Worm (Caenorhabditis elegans) whole organism, young adult: ENCODE data around the gene ZK686.2.
A peak's percentile ranks its signal among the peaks of the same experiment; 100 is the strongest.

ENCODE experiments used
- B0336.3 ChIP-seq: fragments of 200-800 bp; sonication (Bioruptor generic); IDR thresholded peaks from 2 replicates; pipeline ENCODE4 v1.3.6; 2022; ENCODE audit warnings: missing genetic modification characterization, missing compliant biosample characterization
- D2030.7 ChIP-seq: fragments of 200-800 bp; sonication (Bioruptor generic); IDR thresholded peaks from 2 replicates; pipeline ENCODE4 v1.3.6; 2022; ENCODE audit warnings: missing genetic modification reagents, missing genetic modification characterization, missing compliant biosample characterization
- F22D6.2 ChIP-seq: sonication (generic microtip); optimal IDR thresholded peaks from 2 replicates; lab custom pipeline; 2016; ENCODE audit warnings: mild to moderate bottlenecking, missing genetic modification characterization, missing compliant biosample characterization
- F23B12.7 ChIP-seq: sonication (generic microtip); optimal IDR thresholded peaks from 2 replicates; lab custom pipeline; 2017; ENCODE audit warnings: missing genetic modification characterization, mild to moderate bottlenecking, missing compliant biosample characterization, antibody characterized with exemption, moderate library complexity; ENCODE audit not compliant: insufficient read depth
- F37B4.10 ChIP-seq: fragments of 200-800 bp; sonication (Bioruptor generic); IDR thresholded peaks from 2 replicates; pipeline ENCODE4 v1.3.6; 2022; ENCODE audit warnings: missing genetic modification characterization, missing compliant biosample characterization
- F39B2.1 ChIP-seq: fragments of 200-800 bp; sonication (Bioruptor generic); IDR thresholded peaks from 2 replicates; pipeline ENCODE4 v1.3.6; 2022; ENCODE audit warnings: missing genetic modification reagents, missing genetic modification characterization, missing compliant biosample characterization
- F49E8.2 ChIP-seq: sonication (generic microtip); optimal IDR thresholded peaks from 3 replicates; lab custom pipeline; 2017; ENCODE audit warnings: missing genetic modification characterization, mild to moderate bottlenecking, missing compliant biosample characterization, antibody characterized with exemption, moderate library complexity; ENCODE audit not compliant: insufficient read depth
- F52B5.7 ChIP-seq: sonication (generic microtip); optimal IDR thresholded peaks from 2 replicates; lab custom pipeline; 2016; ENCODE audit warnings: mild to moderate bottlenecking, missing genetic modification characterization, missing compliant biosample characterization
- F55B11.4 ChIP-seq: sonication (generic microtip); optimal IDR thresholded peaks from 2 replicates; lab custom pipeline; 2016; ENCODE audit warnings: missing compliant biosample characterization, missing genetic modification characterization, borderline replicate concordance; ENCODE audit not compliant: insufficient read depth
- K11D2.4 ChIP-seq: fragments of 200-800 bp; sonication (Bioruptor generic); IDR thresholded peaks from 2 replicates; pipeline ENCODE4 v1.3.6; 2022; ENCODE audit warnings: missing genetic modification reagents, missing genetic modification characterization, missing compliant biosample characterization
- T07F8.4 ChIP-seq: sonication (generic microtip); optimal IDR thresholded peaks from 2 replicates; lab custom pipeline; 2016; ENCODE audit warnings: mild to moderate bottlenecking, missing genetic modification characterization, moderate library complexity, missing compliant biosample characterization
- Y53F4B.3 ChIP-seq: fragments of 200-800 bp; sonication (Bioruptor generic); IDR thresholded peaks from 2 replicates; pipeline ENCODE4 v1.3.6; 2022; ENCODE audit warnings: missing genetic modification reagents, missing genetic modification characterization, missing compliant biosample characterization
- Y67H2A.10 ChIP-seq: fragments of 200-800 bp; sonication (Bioruptor generic); conservative IDR thresholded peaks from 2 replicates; pipeline ENCODE4 v1.3.6; 2022; ENCODE audit warnings: missing genetic modification reagents, missing genetic modification characterization, missing compliant biosample characterization
- aptf-2 ChIP-seq: fragments of 200-800 bp; sonication (Bioruptor generic); conservative IDR thresholded peaks from 2 replicates; pipeline ENCODE4 v1.3.6; 2022; ENCODE audit warnings: missing genetic modification reagents, missing genetic modification characterization, missing compliant biosample characterization
- atf-7 ChIP-seq: sonication (generic microtip); optimal IDR thresholded peaks from 2 replicates; lab custom pipeline; 2017; ENCODE audit warnings: mild to moderate bottlenecking, missing genetic modification characterization, missing compliant biosample characterization
- attf-3 ChIP-seq: fragments of 200-800 bp; sonication (Bioruptor generic); conservative IDR thresholded peaks from 2 replicates; pipeline ENCODE4 v1.3.6; 2022; ENCODE audit warnings: missing genetic modification reagents, missing genetic modification characterization, missing compliant biosample characterization
- attf-6 ChIP-seq: fragments of 200-800 bp; sonication (Bioruptor generic); IDR thresholded peaks from 2 replicates; pipeline ENCODE4 v1.3.6; 2022; ENCODE audit warnings: missing genetic modification reagents, missing genetic modification characterization, missing compliant biosample characterization
- bed-2 ChIP-seq: fragments of 200-800 bp; sonication (Bioruptor generic); IDR thresholded peaks from 2 replicates; pipeline ENCODE4 v1.3.6; 2022; ENCODE audit warnings: missing genetic modification reagents, missing genetic modification characterization, missing compliant biosample characterization
- ceh-100 ChIP-seq: fragments of 200-800 bp; sonication (Bioruptor generic); IDR thresholded peaks from 2 replicates; pipeline ENCODE4 v1.3.6; 2022; ENCODE audit warnings: missing genetic modification reagents, missing genetic modification characterization, missing compliant biosample characterization
- ceh-40 ChIP-seq: fragments of 200-800 bp; sonication (Bioruptor generic); IDR thresholded peaks from 2 replicates; pipeline ENCODE4 v1.3.6; 2022; ENCODE audit warnings: missing genetic modification characterization, missing compliant biosample characterization
- dpl-1 ChIP-seq: fragments of 150-350 bp; optimal IDR thresholded peaks from 2 replicates; lab custom pipeline; 2014; ENCODE audit warnings: missing biosample characterization, missing genetic modification reagents, missing genetic modification characterization
- efl-1 ChIP-seq: fragments of 150-350 bp; optimal IDR thresholded peaks from 2 replicates; lab custom pipeline; 2014; ENCODE audit warnings: missing biosample characterization, missing genetic modification reagents, missing genetic modification characterization
- egl-18 ChIP-seq: fragments of 200-800 bp; sonication (Bioruptor generic); IDR thresholded peaks from 2 replicates; pipeline ENCODE4 v1.3.6; 2022; ENCODE audit warnings: missing genetic modification reagents, missing genetic modification characterization, missing compliant biosample characterization
- hlh-12 ChIP-seq: sonication (generic microtip); optimal IDR thresholded peaks from 2 replicates; lab custom pipeline; 2016; ENCODE audit warnings: missing genetic modification characterization, missing compliant biosample characterization
- hlh-26 ChIP-seq: fragments of 200-800 bp; sonication (Bioruptor generic); conservative IDR thresholded peaks from 2 replicates; pipeline ENCODE4 v1.3.6; 2022; ENCODE audit warnings: missing genetic modification reagents, missing genetic modification characterization, missing compliant biosample characterization
- hmg-1.2 ChIP-seq: fragments of 200-800 bp; sonication (Bioruptor generic); IDR thresholded peaks from 2 replicates; pipeline ENCODE4 v1.3.6; 2022; ENCODE audit warnings: missing genetic modification reagents, missing genetic modification characterization, missing compliant biosample characterization
- let-607 ChIP-seq, 2 experiments: fragments of 200-800 bp in 1 of 2; sonication (Bioruptor generic) in 1 of 2; sonication (generic microtip) in 1 of 2; optimal IDR thresholded peaks; 2 replicates each; lab custom pipeline; 2016 to 2018; ENCODE audit warnings: mild to moderate bottlenecking in 2 of 2, missing compliant biosample characterization in 2 of 2, missing genetic modification characterization in 2 of 2, moderate library complexity in 2 of 2, missing genotype in 1 of 2
- lin-26 ChIP-seq: fragments of 200-800 bp; sonication (Bioruptor generic); IDR thresholded peaks from 2 replicates; pipeline ENCODE4 v1.3.6; 2022; ENCODE audit warnings: missing genetic modification reagents, missing genetic modification characterization, missing compliant biosample characterization
- lin-35 ChIP-seq, 3 experiments: fragments of 150-350 bp in 2 of 3; sonication (generic microtip) in 1 of 3; optimal IDR thresholded peaks; 2 replicates each; lab custom pipeline; 2014 to 2018; ENCODE audit warnings: missing biosample characterization in 3 of 3, missing genetic modification characterization in 3 of 3, missing genetic modification reagents in 3 of 3
- lir-1 ChIP-seq: fragments of 200-800 bp; sonication (Bioruptor generic); conservative IDR thresholded peaks from 2 replicates; pipeline ENCODE4 v1.3.6; 2022; ENCODE audit warnings: missing genetic modification reagents, missing genetic modification characterization, missing compliant biosample characterization
- madf-6 ChIP-seq: fragments of 200-800 bp; sonication (Bioruptor generic); IDR thresholded peaks from 2 replicates; pipeline ENCODE4 v1.3.6; 2022; ENCODE audit warnings: missing genetic modification reagents, missing genetic modification characterization, missing compliant biosample characterization
- mcd-1 ChIP-seq: fragments of 200-800 bp; sonication (Bioruptor generic); IDR thresholded peaks from 2 replicates; pipeline ENCODE4 v1.3.6; 2022; ENCODE audit warnings: missing genetic modification reagents, missing genetic modification characterization, missing compliant biosample characterization
- mes-4 ChIP-seq: sonication (generic microtip); optimal IDR thresholded peaks from 2 replicates; lab custom pipeline; 2016; ENCODE audit warnings: missing genotype, missing genetic modification characterization, missing compliant biosample characterization
- mxl-1 ChIP-seq: sonication (generic microtip); optimal IDR thresholded peaks from 2 replicates; lab custom pipeline; 2016; ENCODE audit warnings: missing genetic modification characterization, missing compliant biosample characterization
- nfya-1 ChIP-seq: sonication (generic microtip); optimal IDR thresholded peaks from 2 replicates; lab custom pipeline; 2017; ENCODE audit warnings: antibody characterized with exemption, missing compliant biosample characterization, missing genetic modification characterization, borderline replicate concordance; ENCODE audit not compliant: insufficient read depth
- nfya-2 ChIP-seq: fragments of 200-800 bp; sonication (Bioruptor generic); IDR thresholded peaks from 2 replicates; pipeline ENCODE4 v1.3.6; 2022; ENCODE audit warnings: missing genetic modification reagents, missing genetic modification characterization, missing compliant biosample characterization
- nfyb-1 ChIP-seq: fragments of 200-800 bp; sonication (Bioruptor generic); IDR thresholded peaks from 2 replicates; pipeline ENCODE4 v1.3.6; 2022; ENCODE audit warnings: missing genetic modification reagents, missing genetic modification characterization, missing compliant biosample characterization
- nhr-179 ChIP-seq: sonication (generic microtip); optimal IDR thresholded peaks from 2 replicates; lab custom pipeline; 2016; ENCODE audit warnings: mild to moderate bottlenecking, missing genetic modification characterization, missing compliant biosample characterization
- nhr-80 ChIP-seq: sonication (generic microtip); optimal IDR thresholded peaks from 2 replicates; lab custom pipeline; 2016; ENCODE audit warnings: missing genetic modification characterization, missing compliant biosample characterization
- snpc-1.3 ChIP-seq: sonication (generic microtip); optimal IDR thresholded peaks from 2 replicates; lab custom pipeline; 2017; ENCODE audit warnings: missing genetic modification characterization, mild to moderate bottlenecking, missing compliant biosample characterization, antibody characterized with exemption, moderate library complexity, missing genotype, missing genetic modification reagents; ENCODE audit not compliant: insufficient read depth
- snpc-3.4 ChIP-seq: sonication (generic microtip); optimal IDR thresholded peaks from 2 replicates; lab custom pipeline; 2017; ENCODE audit warnings: missing genetic modification characterization, mild to moderate bottlenecking, missing compliant biosample characterization, antibody characterized with exemption, moderate library complexity, missing genotype, missing genetic modification reagents
- tbp1 ChIP-seq: fragments of 200-800 bp; sonication (Bioruptor generic); optimal IDR thresholded peaks from 2 replicates; lab custom pipeline; 2018; ENCODE audit warnings: mild to moderate bottlenecking, missing genetic modification characterization, missing compliant biosample characterization
- tlf-1 ChIP-seq: fragments of 200-800 bp; sonication (Bioruptor generic); optimal IDR thresholded peaks from 2 replicates; lab custom pipeline; 2018; ENCODE audit warnings: mild to moderate bottlenecking, missing genetic modification characterization, missing compliant biosample characterization
- unc-130 ChIP-seq: sonication (generic microtip); optimal IDR thresholded peaks from 2 replicates; lab custom pipeline; 2016; ENCODE audit warnings: missing genetic modification reagents, missing genetic modification characterization, missing compliant biosample characterization
- unc-62 ChIP-seq: fragments of 150-350 bp; optimal IDR thresholded peaks from 2 replicates; lab custom pipeline; 2014; ENCODE audit warnings: missing biosample characterization, missing genetic modification reagents, missing genetic modification characterization
- xnd-1 ChIP-seq: sonication (generic microtip); optimal IDR thresholded peaks from 2 replicates; lab custom pipeline; 2016; ENCODE audit warnings: missing genotype, missing genetic modification reagents, missing genetic modification characterization, missing compliant biosample characterization
- ztf-18 ChIP-seq: sonication (generic microtip); optimal IDR thresholded peaks from 2 replicates; lab custom pipeline; 2016; ENCODE audit warnings: missing genotype, mild to moderate bottlenecking, missing genetic modification characterization, missing compliant biosample characterization
- ztf-26 ChIP-seq: sonication (generic microtip); optimal IDR thresholded peaks from 2 replicates; lab custom pipeline; 2017; ENCODE audit warnings: missing genetic modification characterization, missing compliant biosample characterization
- ztf-3 ChIP-seq: fragments of 200-800 bp; sonication (Bioruptor generic); optimal IDR thresholded peaks from 2 replicates; lab custom pipeline; 2018; ENCODE audit warnings: mild to moderate bottlenecking, missing genetic modification characterization, missing compliant biosample characterization

The ZK686.2 gene

ce11 chrIII:7795311-7795710 lies 29.5 kb upstream of the ZK686.2 start, which contains the start of gene cyk-7:
Gene cyk-7, minus strand, starts transcription at chrIII:7795409.
- no peak for TF ChIP-seq tbp1 (GFP tag; lab: Kevin White, UChicago)
- no peak for TF ChIP-seq Y67H2A.10 (GFP tag; lab: Robert Waterston, UW)
- TF ChIP-seq nhr-179 (tag; lab: Kevin White, UChicago): no peak
- TF ChIP-seq efl-1 (GFP tag; lab: Kevin White, UChicago): peak; percentile 77
- no peak for TF ChIP-seq aptf-2 (GFP tag; lab: Robert Waterston, UW)
- TF ChIP-seq hlh-12 (tag; lab: Kevin White, UChicago): no peak
- no peak for TF ChIP-seq unc-130 (GFP tag; lab: Kevin White, UChicago)
- TF ChIP-seq F22D6.2 (tag; lab: Kevin White, UChicago): no peak
- peak; percentile 44; the same call in 1 of the 2 replicates for TF ChIP-seq attf-3 (GFP tag; lab: Robert Waterston, UW)
- peak; percentile 55 for TF ChIP-seq snpc-3.4
- peak; percentile 85 for TF ChIP-seq snpc-1.3 (tag; lab: Kevin White, UChicago)
- peak; percentile 97 for TF ChIP-seq ztf-18 (tag; lab: Kevin White, UChicago)
- no peak for TF ChIP-seq lir-1 (GFP tag; lab: Robert Waterston, UW)
- TF ChIP-seq mxl-1: no peak
- TF ChIP-seq mes-4 (tag; lab: Kevin White, UChicago): no peak
- TF ChIP-seq ceh-40 (GFP tag; lab: Robert Waterston, UW): no peak
- no peak for TF ChIP-seq ztf-26 (tag; lab: Kevin White, UChicago)
- no peak for TF ChIP-seq mcd-1
- TF ChIP-seq ztf-3 (GFP tag; lab: Kevin White, UChicago): no peak
- TF ChIP-seq tlf-1: peak; percentile 26
- TF ChIP-seq F23B12.7: peak; percentile 51
- TF ChIP-seq B0336.3 (GFP tag; lab: Robert Waterston, UW): no peak
- TF ChIP-seq atf-7 (tag; lab: Kevin White, UChicago): no peak
- TF ChIP-seq F39B2.1 (GFP tag; lab: Robert Waterston, UW): no peak
- no peak for TF ChIP-seq unc-62
- no peak for TF ChIP-seq hmg-1.2
- TF ChIP-seq F49E8.2 (tag; lab: Kevin White, UChicago): peak; percentile 13
- TF ChIP-seq xnd-1 (tag; lab: Kevin White, UChicago): peak; percentile 69
- TF ChIP-seq F37B4.10 (GFP tag; lab: Robert Waterston, UW): no peak
- TF ChIP-seq nfya-1 (tag; lab: Kevin White, UChicago): no peak
- no peak; the same call in 1 of the 2 replicates for TF ChIP-seq nfyb-1
- no peak for TF ChIP-seq F52B5.7
- TF ChIP-seq egl-18: no peak
- TF ChIP-seq bed-2 (GFP tag; lab: Robert Waterston, UW): no peak
- TF ChIP-seq hlh-26 (GFP tag; lab: Robert Waterston, UW): no peak
- no peak; the same call in none of the 2 replicates for TF ChIP-seq madf-6 (GFP tag; lab: Robert Waterston, UW)
- no peak for TF ChIP-seq nfya-2 (GFP tag; lab: Robert Waterston, UW)
- TF ChIP-seq attf-6 (GFP tag; lab: Robert Waterston, UW): no peak
- peak; percentile 61 for TF ChIP-seq D2030.7
- no peak for TF ChIP-seq let-607 (tag; optimal IDR thresholded peaks at IDR 0.05; lab: Kevin White, UChicago)
- TF ChIP-seq K11D2.4 (GFP tag; lab: Robert Waterston, UW): no peak
- TF ChIP-seq ceh-100 (GFP tag; lab: Robert Waterston, UW): 0 out of 2 replicates have a peak, but pooled peaks have one; percentile 13
- TF ChIP-seq T07F8.4: no peak
- TF ChIP-seq lin-26 (GFP tag; lab: Robert Waterston, UW): no peak
- TF ChIP-seq dpl-1: peak; percentile 77
- no peak for TF ChIP-seq nhr-80 (tag; lab: Kevin White, UChicago)
- no peak for TF ChIP-seq F55B11.4 (tag; lab: Kevin White, UChicago)
- no peak for TF ChIP-seq Y53F4B.3
- TF ChIP-seq lin-35 (GFP tag; optimal IDR thresholded peaks at IDR 0.05; lab: Kevin White, UChicago): peak; percentile 21 to 78 (median 51)
